Comparison of ENCODE assay signal across 1 fruit fly cellular context in the genomic region with DNA sequence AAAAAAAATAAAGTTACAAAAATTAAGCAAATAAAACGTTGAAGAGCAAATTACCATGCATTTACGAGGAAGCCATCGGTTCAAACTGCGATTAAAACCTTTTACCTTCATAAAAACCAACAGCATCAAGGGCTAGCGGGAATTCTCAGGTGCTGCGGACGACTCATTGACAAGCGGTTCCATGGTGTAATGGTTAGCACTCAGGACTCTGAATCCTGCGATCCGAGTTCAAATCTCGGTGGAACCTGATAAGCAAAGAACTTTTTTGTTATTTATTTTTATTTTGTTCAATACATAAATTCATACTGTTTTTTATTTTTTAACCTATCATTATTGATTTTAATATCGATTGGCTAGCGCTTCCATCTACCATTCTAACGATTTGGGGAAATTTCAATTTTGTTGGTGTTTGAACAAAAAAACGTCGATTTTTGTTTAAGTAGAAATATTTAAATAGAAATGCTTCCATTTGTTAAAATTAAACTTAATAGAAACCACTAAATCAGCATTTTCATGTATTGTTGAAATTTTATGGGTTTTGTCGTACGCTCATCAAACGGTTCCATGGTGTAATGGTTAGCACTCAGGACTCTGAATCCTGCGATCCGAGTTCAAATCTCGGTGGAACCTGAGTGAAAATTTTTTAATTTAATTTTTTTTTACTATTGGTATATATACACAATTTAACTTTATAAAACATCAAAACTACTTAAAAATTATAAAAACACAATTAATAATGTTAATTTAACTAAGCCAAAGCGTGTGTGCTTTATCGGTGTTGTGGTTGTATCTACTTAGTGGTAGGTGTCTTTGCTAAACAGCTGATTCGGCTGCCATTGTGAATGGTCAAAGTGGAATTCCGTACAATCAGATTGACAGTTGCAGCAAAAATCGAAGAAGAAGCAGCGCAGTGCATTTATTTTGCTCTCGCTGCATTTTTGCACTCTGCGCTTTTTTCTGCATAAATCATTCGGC.
TF ChIP-seq lines count a peak whose summit lies in the region.

A gene (plus strand): TSS at position 880 of the 975 bp plus-strand sequence.

TF ChIP-seq in whole organism, embryonic, 481 proteins besides CTCF, POLR2A, EP300 and RAD21 (continued from another document):
- TF ChIP-seq Dfd (GFP tag; optimal IDR thresholded peaks at IDR 0.05; lab: Kevin White, UChicago) (no peak), Ets97D (GFP tag; optimal IDR thresholded peaks at IDR 0.05; lab: Kevin White, UChicago) (peak; percentile 55), tna (GFP tag; IDR thresholded peaks at IDR 0.05; lab: Robert Waterston, UW; ENCODE audit: partially characterized antibody) (peak; percentile 56), Dbx (GFP tag; IDR thresholded peaks at IDR 0.05; lab: Robert Waterston, UW) (no peak), HLH54F (GFP tag; optimal IDR thresholded peaks at IDR 0.05; lab: Kevin White, UChicago) (no peak), CG12659 (GFP tag; optimal IDR thresholded peaks at IDR 0.05; lab: Kevin White, UChicago) (peak; percentile 30), CG8924 (tag; optimal IDR thresholded peaks at IDR 0.05; lab: Kevin White, UChicago) (peak; percentile 16), peb (GFP tag; IDR thresholded peaks at IDR 0.05; lab: Robert Waterston, UW) (no peak), CG3847 (GFP tag; IDR thresholded peaks at IDR 0.05; lab: Robert Waterston, UW) (no peak), HLH4C (GFP tag; IDR thresholded peaks at IDR 0.05; lab: Robert Waterston, UW; ENCODE audit: partially characterized antibody) (peak; percentile 63; the same call in 2 of the 3 replicates), CHES-1-like (GFP tag; optimal IDR thresholded peaks at IDR 0.05; lab: Kevin White, UChicago) (no peak), sens (GFP tag; lab: Kevin White, UChicago) (peak; percentile 17), BEAF-32 (GFP tag; optimal IDR thresholded peaks at IDR 0.05; lab: Kevin White, UChicago) (peak; percentile 29), hb (GFP tag; IDR thresholded peaks at IDR 0.05; lab: Robert Waterston, UW; ENCODE audit: partially characterized antibody) (0 out of 3 replicates have a peak, but pooled peaks have one; percentile 57), nerfin-1 (tag; optimal IDR thresholded peaks at IDR 0.05; lab: Kevin White, UChicago) (peak; percentile 57), CG5953 (GFP tag; IDR thresholded peaks at IDR 0.05; lab: Robert Waterston, UW) (no peak), aop (GFP tag; IDR thresholded peaks at IDR 0.05; lab: Robert Waterston, UW) (no peak), CG10267 (tag; optimal IDR thresholded peaks at IDR 0.05; lab: Kevin White, UChicago) (peak; percentile 22), CG33213 (GFP tag; optimal IDR thresholded peaks at IDR 0.05; lab: Kevin White, UChicago) (no peak), CG8359 (GFP tag; optimal IDR thresholded peaks at IDR 0.05; lab: Kevin White, UChicago; ENCODE audit: borderline replicate concordance) (no peak), CG2116 (GFP tag; optimal IDR thresholded peaks at IDR 0.05; lab: Kevin White, UChicago) (peak; percentile 9), CG14965 (GFP tag; optimal IDR thresholded peaks at IDR 0.05; lab: Kevin White, UChicago; ENCODE audit: borderline replicate concordance) (no peak), CG4328 (GFP tag; optimal IDR thresholded peaks at IDR 0.05; lab: Kevin White, UChicago) (no peak), abd-A (tag; optimal IDR thresholded peaks at IDR 0.05; lab: Kevin White, UChicago) (peak; percentile 30), toy (GFP tag; IDR thresholded peaks at IDR 0.05; lab: Robert Waterston, UW) (no peak), sug (tag; optimal IDR thresholded peaks at IDR 0.05; lab: Kevin White, UChicago) (peak; percentile 22), Deaf1 (tag; optimal IDR thresholded peaks at IDR 0.05; lab: Kevin White, UChicago) (peak; percentile 7), psq (GFP tag; optimal IDR thresholded peaks at IDR 0.05; lab: Kevin White, UChicago) (no peak), knrl (GFP tag; IDR thresholded peaks at IDR 0.05; lab: Robert Waterston, UW; ENCODE audit: partially characterized antibody) (peak; percentile 62), Dp (GFP tag; optimal IDR thresholded peaks at IDR 0.05; lab: Kevin White, UChicago) (peak; percentile 42), ab (GFP tag; optimal IDR thresholded peaks at IDR 0.05; lab: Kevin White, UChicago) (no peak), grn (GFP tag; optimal IDR thresholded peaks at IDR 0.05; lab: Kevin White, UChicago) (peak; percentile 74), CG17385 (GFP tag; optimal IDR thresholded peaks at IDR 0.05; lab: Kevin White, UChicago) (peak; percentile 95), CG10462 (GFP tag; optimal IDR thresholded peaks at IDR 0.05; lab: Kevin White, UChicago) (no peak), CG10366 (GFP tag; IDR thresholded peaks at IDR 0.05; lab: Robert Waterston, UW) (no peak), wor (GFP tag; IDR thresholded peaks at IDR 0.05; lab: Robert Waterston, UW) (no peak), sd (tag; optimal IDR thresholded peaks at IDR 0.05; lab: Kevin White, UChicago) (peak; percentile 99), wdn (GFP tag; IDR thresholded peaks at IDR 0.05; lab: Robert Waterston, UW) (no peak), Med (GFP tag; lab: Kevin White, UChicago) (peak; percentile 61), inv (GFP tag; IDR thresholded peaks at IDR 0.05; lab: Robert Waterston, UW; ENCODE audit: partially characterized antibody) (peak; percentile 12; the same call in 1 of the 2 replicates), GATAe (GFP tag; conservative IDR thresholded peaks at IDR 0.05; lab: Robert Waterston, UW) (no peak), CG14710 (tag; optimal IDR thresholded peaks at IDR 0.05; lab: Kevin White, UChicago) (peak; percentile 31), CG32767 (GFP tag; IDR thresholded peaks at IDR 0.05; lab: Robert Waterston, UW) (peak; percentile 40; the same call in 1 of the 2 replicates), Opbp (GFP tag; IDR thresholded peaks at IDR 0.05; lab: Robert Waterston, UW; ENCODE audit: partially characterized antibody) (peak; percentile 79), Bdp1 (GFP tag; optimal IDR thresholded peaks at IDR 0.05; lab: Kevin White, UChicago) (peak; percentile 98), zen (tag; optimal IDR thresholded peaks at IDR 0.05; lab: Kevin White, UChicago) (peak; percentile 55), al (GFP tag; IDR thresholded peaks at IDR 0.05; lab: Robert Waterston, UW) (no peak), CG3163 (GFP tag; optimal IDR thresholded peaks at IDR 0.05; lab: Kevin White, UChicago) (no peak), CG7963 (GFP tag; IDR thresholded peaks at IDR 0.05; lab: Robert Waterston, UW; ENCODE audit: partially characterized antibody) (peak; percentile 50), h (optimal IDR thresholded peaks at IDR 0.05; lab: Kevin White, UChicago) (no peak), CG9876 (GFP tag; optimal IDR thresholded peaks at IDR 0.05; lab: Kevin White, UChicago) (no peak), cwo (GFP tag; optimal IDR thresholded peaks at IDR 0.05; lab: Kevin White, UChicago) (no peak), CG12155 (GFP tag; optimal IDR thresholded peaks at IDR 0.05; lab: Kevin White, UChicago) (peak; percentile 18), Max (GFP tag; optimal IDR thresholded peaks at IDR 0.05; lab: Kevin White, UChicago) (peak; percentile 20), CG8765 (GFP tag; IDR thresholded peaks at IDR 0.05; lab: Robert Waterston, UW) (no peak), bbx (GFP tag; IDR thresholded peaks at IDR 0.05; lab: Robert Waterston, UW; ENCODE audit: partially characterized antibody) (peak; percentile 69), CG7745 (tag; optimal IDR thresholded peaks at IDR 0.05; lab: Kevin White, UChicago) (no peak), CG4360 (GFP tag; IDR thresholded peaks at IDR 0.05; lab: Robert Waterston, UW) (0 out of 2 replicates have a peak, but pooled peaks have one; percentile 12), Hr39 (optimal IDR thresholded peaks at IDR 0.05; lab: Kevin White, UChicago) (no peak), Neu2 (GFP tag; optimal IDR thresholded peaks at IDR 0.05; lab: Kevin White, UChicago; ENCODE audit: borderline replicate concordance) (no peak), CG1602 (GFP tag; optimal IDR thresholded peaks at IDR 0.05; lab: Kevin White, UChicago) (no peak), hbn (GFP tag; IDR thresholded peaks at IDR 0.05; lab: Robert Waterston, UW; ENCODE audit: partially characterized antibody) (peak; percentile 23; the same call in 1 of the 2 replicates), Poxn (GFP tag; IDR thresholded peaks at IDR 0.05; lab: Robert Waterston, UW) (no peak), CkIIα-i1 (GFP tag; IDR thresholded peaks at IDR 0.05; lab: Robert Waterston, UW) (no peak), E2f2 (GFP tag; IDR thresholded peaks at IDR 0.05; lab: Robert Waterston, UW) (peak; percentile 65; the same call in 1 of the 2 replicates), CG10979 (tag; optimal IDR thresholded peaks at IDR 0.05; lab: Kevin White, UChicago) (no peak), CG11504 (tag; optimal IDR thresholded peaks at IDR 0.05; lab: Kevin White, UChicago) (peak; percentile 46), Elba2 (GFP tag; optimal IDR thresholded peaks at IDR 0.05; lab: Kevin White, UChicago) (peak; percentile 79), Dip2 (GFP tag; IDR thresholded peaks at IDR 0.05; lab: Robert Waterston, UW) (no peak), MBD-R2 (GFP tag; IDR thresholded peaks at IDR 0.05; lab: Robert Waterston, UW) (peak; percentile 86), CG9727 (GFP tag; optimal IDR thresholded peaks at IDR 0.05; lab: Kevin White, UChicago) (no peak), Hr3 (GFP tag; optimal IDR thresholded peaks at IDR 0.05; lab: Kevin White, UChicago) (no peak)
